Fruit fly (Drosophila melanogaster) whole organism: Measurements from ENCODE around the gene CG43815.

Source experiments
- CG8478 ChIP-seq: fragments of >200 bp; optimal IDR thresholded peaks from 2 replicates; lab custom pipeline; 2018; ENCODE audit warnings: inconsistent platforms
- Dll ChIP-seq: fragments of >200 bp; optimal IDR thresholded peaks from 2 replicates; lab custom pipeline; 2017
- EcR ChIP-seq, 2 experiments: fragments of >200 bp; optimal IDR thresholded peaks; 2 replicates each; lab custom pipeline; 2017; ENCODE audit warnings: missing biosample characterization in 2 of 2, missing genetic modification characterization in 2 of 2, missing genetic modification reagents in 2 of 2
- pan ChIP-seq: fragments of >200 bp; optimal IDR thresholded peaks from 2 replicates; lab custom pipeline; 2017
- psq ChIP-seq: fragments of >200 bp; optimal IDR thresholded peaks from 2 replicates; lab custom pipeline; 2017
- usp ChIP-seq: fragments of >200 bp; optimal IDR thresholded peaks from 2 replicates; lab custom pipeline; 2017; ENCODE audit warnings: missing biosample characterization, missing genetic modification characterization, mixed read lengths

The CG43815 gene

dm6 chr2L:3575679-3576442 is at the start of gene CG43815:
CG43815 (plus strand) TSS chr2L:3576210.
- TF ChIP-seq usp (GFP tag; lab: Kevin White, UChicago): no peak
- no peak for TF ChIP-seq Dll
- no peak for TF ChIP-seq psq
- TF ChIP-seq CG8478 (lab: Kevin White, UChicago): no peak
- TF ChIP-seq pan: no peak
- no peak for TF ChIP-seq EcR (GFP tag; optimal IDR thresholded peaks at IDR 0.05; lab: Kevin White, UChicago)

- TF ChIP-seq usp (GFP tag; lab: Kevin White, UChicago) (no peak), psq (no peak), CG8478 (lab: Kevin White, UChicago) (no peak), EcR (GFP tag; optimal IDR thresholded peaks at IDR 0.05; lab: Kevin White, UChicago) (no peak), pan (no peak), Dll (no peak)
Observed at dm6 chr2L:3530186-3530832, 45.7 kb upstream of the CG43815 start, which contains the start of the genes Spindly and IFT57. Spindly (minus strand) TSS chr2L:3530317. IFT57 (plus strand) TSS chr2L:3530789.

dm6 chr2L:3532973-3533525 is 43.0 kb upstream of the CG43815 start:
- TF ChIP-seq psq: no peak

- TF ChIP-seq Dll: peak; percentile 74
- TF ChIP-seq psq: no peak
- TF ChIP-seq usp (GFP tag; lab: Kevin White, UChicago): no peak
Observed at dm6 chr2L:3534227-3534842, 41.7 kb upstream of the CG43815 start.

- TF ChIP-seq usp (GFP tag; lab: Kevin White, UChicago) (no peak), Dll (peak; percentile 64), CG8478 (lab: Kevin White, UChicago) (peak; percentile 62)
Observed at dm6 chr2L:3538564-3539411, 37.2 kb upstream of the CG43815 start, which contains the start of gene drm. drm (plus strand) TSS chr2L:3539247.

dm6 chr2L:3539412-3539743 is 36.6 kb upstream of the CG43815 start:
- TF ChIP-seq EcR (GFP tag; optimal IDR thresholded peaks at IDR 0.05; lab: Kevin White, UChicago) (no peak), Dll (no peak), pan (no peak), CG8478 (lab: Kevin White, UChicago) (no peak), usp (GFP tag; lab: Kevin White, UChicago) (no peak), psq (no peak)

dm6 chr2L:3539996-3540395 is 36.0 kb upstream of the CG43815 start:
- TF ChIP-seq pan (no peak), CG8478 (lab: Kevin White, UChicago) (peak; percentile 61), EcR (GFP tag; optimal IDR thresholded peaks at IDR 0.05; lab: Kevin White, UChicago) (no peak), usp (GFP tag; lab: Kevin White, UChicago) (no peak), Dll (no peak), psq (no peak)

- TF ChIP-seq Dll (no peak), psq (no peak), pan (no peak), EcR (GFP tag; optimal IDR thresholded peaks at IDR 0.05; lab: Kevin White, UChicago) (no peak), CG8478 (lab: Kevin White, UChicago) (no peak), usp (GFP tag; lab: Kevin White, UChicago) (no peak)
Observed at dm6 chr2L:3543062-3543461, 32.9 kb upstream of the CG43815 start.

dm6 chr2L:3545033-3545666 is 30.9 kb upstream of the CG43815 start:
- TF ChIP-seq Dll: peak; percentile 100
- TF ChIP-seq psq: no peak

- no peak for TF ChIP-seq usp (GFP tag; lab: Kevin White, UChicago)
- TF ChIP-seq pan: no peak
- no peak for TF ChIP-seq EcR (GFP tag; optimal IDR thresholded peaks at IDR 0.05; lab: Kevin White, UChicago)
- no peak for TF ChIP-seq psq
- no peak for TF ChIP-seq Dll
- no peak for TF ChIP-seq CG8478 (lab: Kevin White, UChicago)
Observed at dm6 chr2L:3547512-3547911, 28.5 kb upstream of the CG43815 start.

- TF ChIP-seq CG8478 (lab: Kevin White, UChicago) (no peak), usp (GFP tag; lab: Kevin White, UChicago) (no peak), pan (no peak), EcR (GFP tag; optimal IDR thresholded peaks at IDR 0.05; lab: Kevin White, UChicago) (no peak), psq (no peak), Dll (no peak)
Observed at dm6 chr2L:3548879-3549278, 27.1 kb upstream of the CG43815 start.

- TF ChIP-seq Dll: no peak
- no peak for TF ChIP-seq usp (GFP tag; lab: Kevin White, UChicago)
- TF ChIP-seq psq: no peak
- TF ChIP-seq pan: no peak
- no peak for TF ChIP-seq EcR (GFP tag; optimal IDR thresholded peaks at IDR 0.05; lab: Kevin White, UChicago)
- TF ChIP-seq CG8478 (lab: Kevin White, UChicago): no peak
Observed at dm6 chr2L:3549742-3550141, 26.3 kb upstream of the CG43815 start.
